Worm (Caenorhabditis elegans) whole organism, late embryonic: ENCODE results near the gene cwp-5.
A peak's percentile ranks its signal among the peaks of the same experiment; 100 is the strongest.

Experiments used
- C08G9.2 ChIP-seq: sonication (generic microtip); optimal IDR thresholded peaks from 2 replicates; lab custom pipeline; 2016; ENCODE audit warnings: mild to moderate bottlenecking, missing genetic modification characterization, moderate library complexity, missing compliant biosample characterization
- C38D4.7 ChIP-seq: fragments of 200-800 bp; sonication (Bioruptor generic); optimal IDR thresholded peaks from 2 replicates; lab custom pipeline; 2018; ENCODE audit warnings: mild to moderate bottlenecking, missing genetic modification characterization, moderate library complexity, missing compliant biosample characterization
- F13H6.1 ChIP-seq: sonication (generic microtip); optimal IDR thresholded peaks from 2 replicates; lab custom pipeline; 2016; ENCODE audit warnings: missing genetic modification characterization, missing compliant biosample characterization
- K02D7.2 ChIP-seq: sonication (generic microtip); optimal IDR thresholded peaks from 2 replicates; lab custom pipeline; 2017; ENCODE audit warnings: mild to moderate bottlenecking, missing genetic modification characterization, missing compliant biosample characterization
- K09A11.1 ChIP-seq: sonication (generic microtip); optimal IDR thresholded peaks from 2 replicates; lab custom pipeline; 2017; ENCODE audit warnings: antibody characterized with exemption, mild to moderate bottlenecking, missing genetic modification characterization, missing compliant biosample characterization; ENCODE audit not compliant: insufficient read depth
- Y22D7AL.16 ChIP-seq: sonication (generic microtip); optimal IDR thresholded peaks from 2 replicates; lab custom pipeline; 2016; ENCODE audit warnings: missing genetic modification characterization, missing compliant biosample characterization
- ahr-1 ChIP-seq: sonication (generic microtip); optimal IDR thresholded peaks from 2 replicates; lab custom pipeline; 2016; ENCODE audit warnings: missing genetic modification characterization, missing compliant biosample characterization
- ceh-14 ChIP-seq: sonication (generic microtip); optimal IDR thresholded peaks from 2 replicates; lab custom pipeline; 2016; ENCODE audit warnings: missing genotype, missing genetic modification characterization, missing compliant biosample characterization
- ceh-19 ChIP-seq: fragments of 200-800 bp; sonication (Bioruptor generic); optimal IDR thresholded peaks from 2 replicates; lab custom pipeline; 2018; ENCODE audit warnings: mild to moderate bottlenecking, missing genetic modification characterization, missing compliant biosample characterization
- ceh-22 ChIP-seq: sonication (generic microtip); optimal IDR thresholded peaks from 2 replicates; lab custom pipeline; 2017; ENCODE audit warnings: missing biosample characterization, missing genetic modification characterization
- ceh-30 ChIP-seq: fragments of 150-350 bp; optimal IDR thresholded peaks from 2 replicates; lab custom pipeline; 2014; ENCODE audit warnings: missing biosample characterization, missing genetic modification characterization
- ceh-31 ChIP-seq: sonication (generic microtip); optimal IDR thresholded peaks from 2 replicates; lab custom pipeline; 2016; ENCODE audit warnings: missing genetic modification characterization, missing compliant biosample characterization
- ceh-34 ChIP-seq: sonication (generic microtip); optimal IDR thresholded peaks from 2 replicates; lab custom pipeline; 2016; ENCODE audit warnings: mild to moderate bottlenecking, missing genetic modification characterization, missing compliant biosample characterization
- ceh-48 ChIP-seq: sonication (generic microtip); optimal IDR thresholded peaks from 2 replicates; lab custom pipeline; 2016; ENCODE audit warnings: missing genetic modification characterization, inconsistent platforms, missing compliant biosample characterization
- ceh-6 ChIP-seq: fragments of 200-800 bp; sonication (Bioruptor generic); optimal IDR thresholded peaks from 2 replicates; lab custom pipeline; 2018; ENCODE audit warnings: mild to moderate bottlenecking, missing genetic modification characterization, missing compliant biosample characterization
- ceh-9 ChIP-seq: sonication (generic microtip); optimal IDR thresholded peaks from 2 replicates; lab custom pipeline; 2016; ENCODE audit warnings: mild to moderate bottlenecking, missing genetic modification characterization, inconsistent platforms, missing compliant biosample characterization
- che-1 ChIP-seq: sonication (generic microtip); optimal IDR thresholded peaks from 2 replicates; lab custom pipeline; 2016; ENCODE audit warnings: mild to moderate bottlenecking, missing genetic modification characterization, missing compliant biosample characterization
- dve-1 ChIP-seq: sonication (generic microtip); optimal IDR thresholded peaks from 2 replicates; lab custom pipeline; 2017; ENCODE audit warnings: antibody characterized with exemption, mild to moderate bottlenecking, missing genetic modification characterization, missing compliant biosample characterization
- elt-2 ChIP-seq: sonication (generic microtip); optimal IDR thresholded peaks from 2 replicates; lab custom pipeline; 2016; ENCODE audit warnings: missing genetic modification reagents, missing genetic modification characterization, missing compliant biosample characterization
- elt-4 ChIP-seq: sonication (generic microtip); optimal IDR thresholded peaks from 2 replicates; lab custom pipeline; 2016; ENCODE audit warnings: missing genetic modification characterization, missing compliant biosample characterization
- ets-4 ChIP-seq: sonication (generic microtip); optimal IDR thresholded peaks from 2 replicates; lab custom pipeline; 2016; ENCODE audit warnings: missing genetic modification characterization, missing compliant biosample characterization
- eyg-1 ChIP-seq: sonication (generic microtip); optimal IDR thresholded peaks from 2 replicates; lab custom pipeline; 2016; ENCODE audit warnings: missing genotype, missing genetic modification characterization, missing compliant biosample characterization
- fkh-10 ChIP-seq: fragments of 150-350 bp; optimal IDR thresholded peaks from 2 replicates; lab custom pipeline; 2014; ENCODE audit warnings: missing biosample characterization, missing genetic modification reagents, missing genetic modification characterization
- fkh-6 ChIP-seq: sonication (generic microtip); optimal IDR thresholded peaks from 2 replicates; lab custom pipeline; 2016; ENCODE audit warnings: missing genetic modification characterization, missing compliant biosample characterization
- gmeb-2 ChIP-seq: sonication (generic microtip); optimal IDR thresholded peaks from 2 replicates; lab custom pipeline; 2016; ENCODE audit warnings: missing genetic modification characterization, inconsistent platforms, missing compliant biosample characterization
- hlh-13 ChIP-seq: fragments of 200-800 bp; sonication (Bioruptor generic); optimal IDR thresholded peaks from 2 replicates; lab custom pipeline; 2018; ENCODE audit warnings: mild to moderate bottlenecking, missing genetic modification characterization, missing compliant biosample characterization
- hlh-15 ChIP-seq: sonication (generic microtip); optimal IDR thresholded peaks from 2 replicates; lab custom pipeline; 2016; ENCODE audit warnings: missing genetic modification characterization, missing compliant biosample characterization
- hlh-30 ChIP-seq: sonication (generic microtip); optimal IDR thresholded peaks from 2 replicates; lab custom pipeline; 2017; ENCODE audit warnings: antibody characterized with exemption, missing genetic modification characterization, missing compliant biosample characterization; ENCODE audit not compliant: insufficient read depth
- hlh-6 ChIP-seq: sonication (generic microtip); optimal IDR thresholded peaks from 2 replicates; lab custom pipeline; 2016; ENCODE audit warnings: missing genotype, missing genetic modification characterization, missing compliant biosample characterization
- lim-6 ChIP-seq: sonication (generic microtip); optimal IDR thresholded peaks from 2 replicates; lab custom pipeline; 2016; ENCODE audit warnings: missing genetic modification characterization, missing compliant biosample characterization
- nfya-1 ChIP-seq: sonication (generic microtip); optimal IDR thresholded peaks from 2 replicates; lab custom pipeline; 2017; ENCODE audit warnings: missing genetic modification characterization, mild to moderate bottlenecking, missing compliant biosample characterization, antibody characterized with exemption, moderate library complexity
- nhr-11 ChIP-seq: fragments of 150-350 bp; optimal IDR thresholded peaks from 2 replicates; lab custom pipeline; 2014; ENCODE audit warnings: missing biosample characterization, missing genetic modification characterization
- nhr-232 ChIP-seq: sonication (generic microtip); optimal IDR thresholded peaks from 2 replicates; lab custom pipeline; 2016; ENCODE audit warnings: missing genetic modification characterization, missing compliant biosample characterization
- npax-4 ChIP-seq: sonication (generic microtip); optimal IDR thresholded peaks from 2 replicates; lab custom pipeline; 2016; ENCODE audit warnings: missing genetic modification characterization, missing compliant biosample characterization
- odd-2 ChIP-seq: sonication (generic microtip); optimal IDR thresholded peaks from 2 replicates; lab custom pipeline; 2017; ENCODE audit warnings: antibody characterized with exemption, mild to moderate bottlenecking, missing genetic modification characterization, missing compliant biosample characterization
- pat-9 ChIP-seq: fragments of 200-800 bp; sonication (Bioruptor generic); optimal IDR thresholded peaks from 2 replicates; lab custom pipeline; 2018; ENCODE audit warnings: mild to moderate bottlenecking, missing genetic modification characterization, moderate library complexity, missing compliant biosample characterization
- pax-1 ChIP-seq: fragments of 150-350 bp; optimal IDR thresholded peaks from 2 replicates; lab custom pipeline; 2014; ENCODE audit warnings: missing biosample characterization, missing genetic modification characterization
- pha-2 ChIP-seq: sonication (generic microtip); optimal IDR thresholded peaks from 2 replicates; lab custom pipeline; 2017; ENCODE audit warnings: mild to moderate bottlenecking, missing genetic modification characterization, missing compliant biosample characterization
- pqm-1 ChIP-seq: sonication (generic microtip); optimal IDR thresholded peaks from 2 replicates; lab custom pipeline; 2016; ENCODE audit warnings: missing genetic modification characterization, missing compliant biosample characterization
- pros-1 ChIP-seq: fragments of 150-350 bp; optimal IDR thresholded peaks from 2 replicates; lab custom pipeline; 2014; ENCODE audit warnings: missing biosample characterization, missing genetic modification reagents, missing genetic modification characterization
- ref-2 ChIP-seq: sonication (generic microtip); optimal IDR thresholded peaks from 2 replicates; lab custom pipeline; 2016; ENCODE audit warnings: missing genetic modification characterization, missing compliant biosample characterization
- rnt-1 ChIP-seq: sonication (generic microtip); optimal IDR thresholded peaks from 2 replicates; lab custom pipeline; 2016; ENCODE audit warnings: missing genetic modification characterization, missing compliant biosample characterization
- sdc-2 ChIP-seq: sonication (generic microtip); optimal IDR thresholded peaks from 2 replicates; lab custom pipeline; 2016; ENCODE audit warnings: missing genotype, missing genetic modification characterization, missing compliant biosample characterization
- sox-2 ChIP-seq: fragments of 200-800 bp; sonication (Bioruptor generic); IDR thresholded peaks from 2 replicates; pipeline ENCODE4 v1.3.6; 2022; ENCODE audit warnings: missing genetic modification reagents, missing genetic modification characterization, missing compliant biosample characterization
- sox-4 ChIP-seq: sonication (generic microtip); optimal IDR thresholded peaks from 2 replicates; lab custom pipeline; 2017; ENCODE audit warnings: mild to moderate bottlenecking, missing genetic modification characterization, inconsistent platforms, missing compliant biosample characterization
- syd-9 ChIP-seq: sonication (generic microtip); optimal IDR thresholded peaks from 2 replicates; lab custom pipeline; 2016; ENCODE audit warnings: mild to moderate bottlenecking, missing genetic modification characterization, moderate library complexity, missing compliant biosample characterization
- tbx-7 ChIP-seq: sonication (generic microtip); optimal IDR thresholded peaks from 2 replicates; lab custom pipeline; 2016; ENCODE audit warnings: missing genotype, missing genetic modification characterization, missing compliant biosample characterization
- ttx-3 ChIP-seq: sonication (generic microtip); optimal IDR thresholded peaks from 2 replicates; lab custom pipeline; 2016; ENCODE audit warnings: missing genetic modification reagents, missing genetic modification characterization, missing compliant biosample characterization
- unc-3 ChIP-seq, 2 experiments: fragments of 200-800 bp in 1 of 2; sonication (Bioruptor generic) in 1 of 2; sonication (generic microtip) in 1 of 2; conservative IDR thresholded peaks in 1 of 2; optimal IDR thresholded peaks in 1 of 2; 2 replicates each; pipeline versions ENCODE4 v1.3.6 to Lab custom; 2016 to 2022; ENCODE audit warnings: missing compliant biosample characterization in 2 of 2, missing genetic modification characterization in 2 of 2, missing genetic modification reagents in 1 of 2
- unc-86 ChIP-seq: sonication (generic microtip); optimal IDR thresholded peaks from 2 replicates; lab custom pipeline; 2016; ENCODE audit warnings: missing genetic modification characterization, missing compliant biosample characterization
- zip-5 ChIP-seq: sonication (generic microtip); optimal IDR thresholded peaks from 2 replicates; lab custom pipeline; 2016; ENCODE audit warnings: missing genetic modification characterization, missing compliant biosample characterization
- ztf-16 ChIP-seq: sonication (generic microtip); optimal IDR thresholded peaks from 2 replicates; lab custom pipeline; 2017; ENCODE audit warnings: missing genetic modification characterization, missing compliant biosample characterization

Gene cwp-5

DNA sequence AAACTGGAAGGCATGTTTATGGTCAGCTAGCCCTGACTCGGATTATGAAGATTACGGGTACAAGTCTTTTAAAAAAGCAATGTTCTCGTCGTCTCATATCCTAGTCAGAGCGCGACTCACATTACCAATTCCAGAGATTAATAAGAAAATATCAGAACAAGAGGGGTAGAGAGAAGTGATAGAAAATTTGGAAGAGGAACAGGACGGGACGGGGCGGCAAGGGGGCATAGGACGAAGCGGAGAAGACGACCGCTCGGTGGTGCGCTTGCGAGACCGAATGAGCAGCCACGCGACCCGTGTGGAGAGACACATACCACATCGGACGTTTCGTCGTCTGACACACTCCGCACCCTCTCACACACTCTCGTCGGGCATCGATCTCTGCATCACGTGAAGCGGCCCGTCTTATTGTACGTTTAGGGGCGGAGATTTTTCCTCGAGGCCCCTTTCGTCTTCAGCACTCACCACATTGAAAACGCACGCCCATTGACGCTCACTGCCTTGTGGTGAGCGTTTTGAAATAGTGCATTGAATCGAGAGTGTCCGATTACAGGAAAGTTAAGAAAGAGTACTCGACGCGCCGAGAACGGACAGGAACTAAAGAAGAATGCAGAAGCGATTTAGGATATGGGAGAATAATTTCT lies 44.7 kb downstream of the cwp-5 start:
- peak; percentile 16 for TF ChIP-seq gmeb-2 (tag; lab: Kevin White, UChicago)
- peak; percentile 67 for TF ChIP-seq C08G9.2 (tag; lab: Kevin White, UChicago)
- TF ChIP-seq elt-4 (tag; lab: Kevin White, UChicago) = no peak
- peak; percentile 38 for TF ChIP-seq ceh-6 (GFP tag; lab: Kevin White, UChicago)
- peak; percentile 99 for TF ChIP-seq hlh-30
- no peak; the same call in 1 of the 2 replicates for TF ChIP-seq unc-3 (GFP tag; conservative IDR thresholded peaks at IDR 0.05; lab: Robert Waterston, UW)
- TF ChIP-seq unc-3 (tag; optimal IDR thresholded peaks at IDR 0.05; lab: Kevin White, UChicago) = no peak
- peak; percentile 19 for TF ChIP-seq pqm-1 (tag; lab: Kevin White, UChicago)
- TF ChIP-seq eyg-1 (tag; lab: Kevin White, UChicago) = peak; percentile 63
- TF ChIP-seq F13H6.1 = peak; percentile 78
- no peak for TF ChIP-seq npax-4
- TF ChIP-seq Y22D7AL.16 (tag; lab: Kevin White, UChicago) = no peak
- TF ChIP-seq ttx-3 (tag; lab: Kevin White, UChicago) = peak; percentile 27
- no peak for TF ChIP-seq pha-2 (tag; lab: Kevin White, UChicago)
- peak; percentile 79 for TF ChIP-seq ets-4 (tag; lab: Kevin White, UChicago)
- TF ChIP-seq zip-5 (tag; lab: Kevin White, UChicago) = no peak
- TF ChIP-seq elt-2 (tag; lab: Kevin White, UChicago) = no peak
- peak; percentile 82 for TF ChIP-seq dve-1 (tag; lab: Kevin White, UChicago)
- TF ChIP-seq K09A11.1 = no peak
- no peak for TF ChIP-seq ahr-1 (tag; lab: Kevin White, UChicago)
- peak; percentile 85 for TF ChIP-seq pros-1 (tag; lab: Kevin White, UChicago)
- TF ChIP-seq hlh-6 = peak; percentile 71
- no peak for TF ChIP-seq nhr-232 (tag; lab: Kevin White, UChicago)
- TF ChIP-seq ceh-31 (tag; lab: Kevin White, UChicago) = peak; percentile 98
- peak; percentile 51 for TF ChIP-seq lim-6 (tag; lab: Kevin White, UChicago)
- peak; percentile 99 for TF ChIP-seq ceh-34 (tag; lab: Kevin White, UChicago)
- TF ChIP-seq ceh-14 (tag; lab: Kevin White, UChicago) = peak; percentile 78
- peak; percentile 27 for TF ChIP-seq fkh-6 (tag; lab: Kevin White, UChicago)
- peak; percentile 93 for TF ChIP-seq nfya-1
- TF ChIP-seq ref-2 (tag; lab: Kevin White, UChicago) = peak; percentile 91
- TF ChIP-seq pat-9 (tag; lab: Kevin White, UChicago) = peak; percentile 62
- TF ChIP-seq syd-9 (tag; lab: Kevin White, UChicago) = peak; percentile 80
- peak; percentile 35 for TF ChIP-seq pax-1 (tag; lab: Kevin White, UChicago)
- peak; percentile 92 for TF ChIP-seq ceh-22 (tag; lab: Kevin White, UChicago)
- TF ChIP-seq fkh-10 (GFP tag; lab: Kevin White, UChicago) = no peak
- peak; percentile 83 for TF ChIP-seq ceh-48
- no peak for TF ChIP-seq sox-2 (GFP tag; lab: Robert Waterston, UW)
- peak; percentile 47 for TF ChIP-seq che-1 (tag; lab: Kevin White, UChicago)
- no peak for TF ChIP-seq odd-2 (tag; lab: Kevin White, UChicago)
- peak; percentile 17 for TF ChIP-seq tbx-7 (tag; lab: Kevin White, UChicago)
- TF ChIP-seq rnt-1 (tag; lab: Kevin White, UChicago) = peak; percentile 93
- TF ChIP-seq ceh-19 = peak; percentile 61
- no peak for TF ChIP-seq ceh-9
- peak; percentile 42 for TF ChIP-seq ztf-16 (tag; lab: Kevin White, UChicago)
- no peak for TF ChIP-seq nhr-11
- no peak for TF ChIP-seq ceh-30 (tag; lab: Kevin White, UChicago)
- no peak for TF ChIP-seq sox-4 (tag; lab: Kevin White, UChicago)
- peak; percentile 77 for TF ChIP-seq sdc-2 (tag; lab: Kevin White, UChicago)
- TF ChIP-seq K02D7.2 (tag; lab: Kevin White, UChicago) = no peak
- no peak for TF ChIP-seq hlh-15 (tag; lab: Kevin White, UChicago)
- no peak for TF ChIP-seq unc-86
- TF ChIP-seq hlh-13 (GFP tag; lab: Kevin White, UChicago) = no peak
- TF ChIP-seq C38D4.7 (GFP tag; lab: Kevin White, UChicago) = peak; percentile 17
